Fruit fly (Drosophila melanogaster) whole organism, embryonic: ENCODE results near the gene CG1024.

Experiments used
- CG10321 ChIP-seq: fragments of 200-800 bp; sonication (Bioruptor generic); IDR thresholded peaks from 2 replicates; pipeline ENCODE4 v1.3.6; 2022; ENCODE audit warnings: missing biosample characterization, missing genetic modification characterization
- CG10366 ChIP-seq: fragments of 200-800 bp; sonication (Bioruptor generic); IDR thresholded peaks from 2 replicates; pipeline ENCODE4 v1.3.6; 2022; ENCODE audit warnings: missing biosample characterization, missing genetic modification characterization
- CG10959 ChIP-seq: fragments of 200-800 bp; sonication (Bioruptor generic); IDR thresholded peaks from 2 replicates; pipeline ENCODE4 v1.3.6; 2022; ENCODE audit warnings: missing biosample characterization, missing genetic modification characterization
- CG10979 ChIP-seq: fragments of 200-800 bp; sonication (Bioruptor generic); optimal IDR thresholded peaks from 2 replicates; lab custom pipeline; 2018; ENCODE audit warnings: missing biosample characterization, mild to moderate bottlenecking, missing genetic modification characterization, moderate library complexity
- CG12744 ChIP-seq: fragments of 200-800 bp; sonication (Bioruptor generic); optimal IDR thresholded peaks from 2 replicates; lab custom pipeline; 2016; ENCODE audit warnings: missing biosample characterization, missing genetic modification characterization
- CG12769 ChIP-seq: fragments of 200-800 bp; sonication (Bioruptor generic); optimal IDR thresholded peaks from 2 replicates; lab custom pipeline; 2019; ENCODE audit warnings: missing biosample characterization, mild to moderate bottlenecking, missing genetic modification characterization, moderate library complexity
- CG13123 ChIP-seq: fragments of 200-800 bp; sonication (Bioruptor generic); optimal IDR thresholded peaks from 2 replicates; lab custom pipeline; 2016; ENCODE audit warnings: missing biosample characterization, missing genetic modification characterization
- CG14050 ChIP-seq: fragments of 200-800 bp; sonication (Bioruptor generic); IDR thresholded peaks from 3 replicates; pipeline ENCODE4 v1.3.6; 2022; ENCODE audit warnings: missing biosample characterization, missing genetic modification characterization
- CG14667 ChIP-seq: fragments of 200-800 bp; sonication (Bioruptor generic); IDR thresholded peaks from 2 replicates; pipeline ENCODE4 v1.3.6; 2022; ENCODE audit warnings: missing biosample characterization, missing genetic modification characterization
- CG15011 ChIP-seq: fragments of 200-800 bp; sonication (Bioruptor generic); optimal IDR thresholded peaks from 3 replicates; lab custom pipeline; 2018; ENCODE audit warnings: missing biosample characterization, mild to moderate bottlenecking, missing genetic modification characterization
- CG15269 ChIP-seq: fragments of 200-800 bp; sonication (Bioruptor generic); optimal IDR thresholded peaks from 2 replicates; lab custom pipeline; 2018; ENCODE audit warnings: missing biosample characterization, mild to moderate bottlenecking, missing genetic modification characterization, moderate library complexity
- CG15601 ChIP-seq: fragments of 200-800 bp; sonication (Bioruptor generic); optimal IDR thresholded peaks from 3 replicates; lab custom pipeline; 2019; ENCODE audit warnings: missing biosample characterization, mild to moderate bottlenecking, missing genetic modification characterization, moderate library complexity
- CG16813 ChIP-seq: fragments of 200-800 bp; sonication (Bioruptor generic); IDR thresholded peaks from 3 replicates; pipeline ENCODE4 v1.3.6; 2022; ENCODE audit warnings: missing biosample characterization, missing genetic modification characterization; ENCODE audit not compliant: partially characterized antibody
- CG17385 ChIP-seq: fragments of 200-800 bp; sonication (Bioruptor generic); optimal IDR thresholded peaks from 3 replicates; lab custom pipeline; 2018; ENCODE audit warnings: missing biosample characterization, mild to moderate bottlenecking, missing genetic modification characterization
- CG17912 ChIP-seq: fragments of 200-800 bp; sonication (Bioruptor generic); optimal IDR thresholded peaks from 2 replicates; lab custom pipeline; 2018; ENCODE audit warnings: missing biosample characterization, mild to moderate bottlenecking, missing genetic modification characterization
- CG18764 ChIP-seq: fragments of 200-800 bp; sonication (Bioruptor generic); optimal IDR thresholded peaks from 3 replicates; lab custom pipeline; 2016; ENCODE audit warnings: missing biosample characterization, missing genetic modification characterization
- CG30020 ChIP-seq: fragments of 200-800 bp; optimal IDR thresholded peaks from 2 replicates; lab custom pipeline; 2019; ENCODE audit warnings: missing biosample characterization, mild to moderate bottlenecking, missing genetic modification characterization, moderate library complexity
- CG32532 ChIP-seq: fragments of 200-800 bp; sonication (Bioruptor generic); IDR thresholded peaks from 2 replicates; pipeline ENCODE4 v1.3.6; 2022; ENCODE audit warnings: missing biosample characterization, missing genetic modification characterization
- CG4282 ChIP-seq: fragments of 200-800 bp; sonication (Bioruptor generic); optimal IDR thresholded peaks from 2 replicates; lab custom pipeline; 2016; ENCODE audit warnings: missing biosample characterization, missing genetic modification characterization
- CG4424 ChIP-seq: fragments of 200-800 bp; sonication (Bioruptor generic); optimal IDR thresholded peaks from 3 replicates; lab custom pipeline; 2016; ENCODE audit warnings: missing biosample characterization, missing genetic modification characterization
- CG5953 ChIP-seq: fragments of 200-800 bp; sonication (Bioruptor generic); IDR thresholded peaks from 2 replicates; pipeline ENCODE4 v1.3.6; 2022; ENCODE audit warnings: missing biosample characterization, missing genetic modification characterization
- CG6683 ChIP-seq: fragments of 200-800 bp; sonication (Bioruptor generic); optimal IDR thresholded peaks from 2 replicates; lab custom pipeline; 2017; ENCODE audit warnings: missing biosample characterization, mild to moderate bottlenecking, missing genetic modification characterization, missing genetic modification reagents
- CG7987 ChIP-seq: fragments of 200-800 bp; sonication (Bioruptor generic); optimal IDR thresholded peaks from 2 replicates; lab custom pipeline; 2018; ENCODE audit warnings: missing biosample characterization, mild to moderate bottlenecking, missing genetic modification characterization, moderate library complexity
- CG8290 ChIP-seq, 3 experiments: fragments of 200-800 bp; sonication (Bioruptor generic); optimal IDR thresholded peaks; 2 replicates each; lab custom pipeline; 2016 to 2019; ENCODE audit warnings: missing biosample characterization in 3 of 3, missing genetic modification characterization in 3 of 3, mild to moderate bottlenecking in 2 of 3, moderate library complexity in 1 of 3
- CG8944 ChIP-seq: fragments of 200-800 bp; sonication (Bioruptor generic); optimal IDR thresholded peaks from 3 replicates; lab custom pipeline; 2016; ENCODE audit warnings: missing biosample characterization, missing genetic modification characterization
- CG9437 ChIP-seq: fragments of 200-800 bp; sonication (Bioruptor generic); optimal IDR thresholded peaks from 2 replicates; lab custom pipeline; 2018; ENCODE audit warnings: missing biosample characterization, mild to moderate bottlenecking, missing genetic modification characterization
- D19B ChIP-seq: fragments of 200-800 bp; sonication (Bioruptor generic); optimal IDR thresholded peaks from 2 replicates; lab custom pipeline; 2017; ENCODE audit warnings: missing biosample characterization, mild to moderate bottlenecking, missing genetic modification characterization
- E2f2 ChIP-seq: fragments of 200-800 bp; sonication (Bioruptor generic); IDR thresholded peaks from 2 replicates; pipeline ENCODE4 v1.3.6; 2022; ENCODE audit warnings: missing biosample characterization, missing genetic modification characterization
- Hmx ChIP-seq: fragments of 200-800 bp; sonication (Bioruptor generic); optimal IDR thresholded peaks from 2 replicates; lab custom pipeline; 2016; ENCODE audit warnings: missing biosample characterization, missing genetic modification characterization
- Hr51 ChIP-seq, 2 experiments: fragments of 200-800 bp; sonication (Bioruptor generic); optimal IDR thresholded peaks; 2 replicates in 1 of 2; 3 replicates in 1 of 2; lab custom pipeline; 2016 to 2018; ENCODE audit warnings: missing biosample characterization in 2 of 2, missing genetic modification characterization in 2 of 2, mild to moderate bottlenecking in 1 of 2, moderate library complexity in 1 of 2
- MBD-R2 ChIP-seq: fragments of 200-800 bp; sonication (Bioruptor generic); IDR thresholded peaks from 2 replicates; pipeline ENCODE4 v1.3.6; 2022; ENCODE audit warnings: missing biosample characterization, missing genetic modification characterization
- Rx ChIP-seq: fragments of 200-800 bp; sonication (Bioruptor generic); IDR thresholded peaks from 2 replicates; pipeline ENCODE4 v1.3.6; 2022; ENCODE audit warnings: missing biosample characterization, missing genetic modification characterization
- Side ChIP-seq: fragments of 200-800 bp; sonication (Bioruptor generic); optimal IDR thresholded peaks from 2 replicates; lab custom pipeline; 2016; ENCODE audit warnings: missing biosample characterization, missing genetic modification characterization
- Stat92E ChIP-seq, 3 experiments: fragments of >200 bp in 2 of 3; fragments of 200-800 bp in 1 of 3; sonication (Bioruptor generic) in 1 of 3; optimal IDR thresholded peaks; 2 replicates each; lab custom pipeline; 2017 to 2019; ENCODE audit warnings: missing biosample characterization in 3 of 3, missing genetic modification characterization in 3 of 3, mild to moderate bottlenecking in 1 of 3, moderate library complexity in 1 of 3
- ase ChIP-seq: fragments of 200-800 bp; sonication (Bioruptor generic); IDR thresholded peaks from 3 replicates; pipeline ENCODE4 v1.3.6; 2022; ENCODE audit warnings: missing biosample characterization, missing genetic modification characterization
- bowl ChIP-seq: fragments of 200-800 bp; sonication (Bioruptor generic); IDR thresholded peaks from 2 replicates; pipeline ENCODE4 v1.3.6; 2022; ENCODE audit warnings: missing biosample characterization, missing genetic modification characterization
- btn ChIP-seq: fragments of 200-800 bp; sonication (Bioruptor generic); optimal IDR thresholded peaks from 2 replicates; lab custom pipeline; 2016; ENCODE audit warnings: missing biosample characterization, missing genetic modification characterization
- chn ChIP-seq: fragments of 200-800 bp; sonication (Bioruptor generic); optimal IDR thresholded peaks from 2 replicates; lab custom pipeline; 2016; ENCODE audit warnings: missing biosample characterization, missing genetic modification characterization
- ci ChIP-seq: fragments of 200-800 bp; sonication (Bioruptor generic); IDR thresholded peaks from 3 replicates; pipeline ENCODE4 v1.3.6; 2022; ENCODE audit warnings: missing biosample characterization, missing genetic modification characterization
- crc ChIP-seq: fragments of 200-800 bp; sonication (Bioruptor generic); optimal IDR thresholded peaks from 2 replicates; lab custom pipeline; 2016; ENCODE audit warnings: missing biosample characterization, missing genetic modification characterization
- fd96Cb ChIP-seq: fragments of 200-800 bp; sonication (Bioruptor generic); optimal IDR thresholded peaks from 2 replicates; lab custom pipeline; 2018; ENCODE audit warnings: missing biosample characterization, mild to moderate bottlenecking, missing genetic modification characterization, moderate library complexity
- grn ChIP-seq: fragments of 200-800 bp; sonication (Bioruptor generic); optimal IDR thresholded peaks from 3 replicates; lab custom pipeline; 2017; ENCODE audit warnings: missing biosample characterization, missing genetic modification characterization
- inv ChIP-seq: fragments of 200-800 bp; sonication (Bioruptor generic); IDR thresholded peaks from 2 replicates; pipeline ENCODE4 v1.3.6; 2022; ENCODE audit warnings: missing biosample characterization, missing genetic modification characterization; ENCODE audit not compliant: partially characterized antibody
- lov ChIP-seq, 2 experiments: fragments of 200-800 bp in 1 of 2; fragments of >200 bp in 1 of 2; sonication (Bioruptor generic) in 1 of 2; IDR thresholded peaks in 1 of 2; optimal IDR thresholded peaks in 1 of 2; 2 replicates in 1 of 2; 3 replicates in 1 of 2; pipeline versions ENCODE4 v1.3.6 to Lab custom; 2017 to 2022; ENCODE audit warnings: missing biosample characterization in 1 of 2, missing genetic modification characterization in 1 of 2
- oc ChIP-seq: fragments of 200-800 bp; sonication (Bioruptor generic); optimal IDR thresholded peaks from 2 replicates; lab custom pipeline; 2018; ENCODE audit warnings: missing biosample characterization, mild to moderate bottlenecking, missing genetic modification characterization, moderate library complexity
- tin ChIP-seq: fragments of 200-800 bp; sonication (Bioruptor generic); optimal IDR thresholded peaks from 3 replicates; lab custom pipeline; 2016; ENCODE audit warnings: missing biosample characterization, missing genetic modification characterization
- tio ChIP-seq: fragments of 200-800 bp; sonication (Bioruptor generic); optimal IDR thresholded peaks from 2 replicates; lab custom pipeline; 2017; ENCODE audit warnings: missing biosample characterization, missing genetic modification characterization, inconsistent platforms
- zen ChIP-seq: fragments of 200-800 bp; sonication (Bioruptor generic); optimal IDR thresholded peaks from 3 replicates; lab custom pipeline; 2018; ENCODE audit warnings: missing biosample characterization, mild to moderate bottlenecking, missing genetic modification characterization, moderate library complexity
- zf30C ChIP-seq: fragments of 200-800 bp; sonication (Bioruptor generic); optimal IDR thresholded peaks from 3 replicates; lab custom pipeline; 2018; ENCODE audit warnings: missing biosample characterization, mild to moderate bottlenecking, missing genetic modification characterization

Gene CG1024

DNA sequence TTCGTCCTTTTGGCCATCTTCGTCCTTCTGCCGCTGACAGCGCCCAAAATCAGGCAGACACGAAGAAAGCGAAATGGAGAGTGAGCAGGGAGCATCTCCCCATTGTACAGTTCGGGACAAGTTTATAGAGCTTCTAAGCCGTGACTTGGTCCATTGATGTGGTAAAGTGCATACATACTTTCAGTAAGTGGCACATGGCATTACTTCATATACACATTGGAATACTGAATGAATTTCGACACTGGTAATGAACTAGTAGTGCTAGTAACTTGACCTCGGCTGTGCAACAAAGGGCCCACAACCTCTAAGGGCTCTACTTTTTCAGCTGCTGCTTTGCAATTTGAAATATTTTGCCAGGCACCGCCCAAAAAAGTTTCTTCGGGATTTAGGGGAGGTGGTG, 36.1 kb upstream of the CG1024 start (continued):
- TF ChIP-seq CG15011 (GFP tag; lab: Kevin White, UChicago) (peak; percentile 64), D19B (GFP tag; lab: Kevin White, UChicago) (peak; percentile 65), CG17912 (no peak), tio (GFP tag; lab: Kevin White, UChicago) (peak; percentile 67), CG13123 (no peak), CG12744 (GFP tag; lab: Kevin White, UChicago) (peak; percentile 51), Stat92E (GFP tag; optimal IDR thresholded peaks at IDR 0.05; lab: Kevin White, UChicago) (no peak), CG4282 (GFP tag; lab: Kevin White, UChicago) (peak; percentile 24), CG4424 (GFP tag; lab: Kevin White, UChicago) (peak; percentile 56), CG10959 (GFP tag; lab: Robert Waterston, UW) (peak; percentile 58), Side (GFP tag; lab: Kevin White, UChicago) (peak; percentile 69), CG6683 (GFP tag; lab: Kevin White, UChicago) (peak; percentile 60), CG14667 (peak; percentile 76), CG30020 (no peak), lov (optimal IDR thresholded peaks at IDR 0.05; lab: Kevin White, UChicago) (no peak), lov (GFP tag; IDR thresholded peaks at IDR 0.05; lab: Robert Waterston, UW) (peak; percentile 71; the same call in 1 of the 3 replicates), ci (GFP tag; lab: Robert Waterston, UW) (peak; percentile 88), CG7987 (GFP tag; lab: Kevin White, UChicago) (peak; percentile 42), chn (peak; percentile 67), CG15601 (tag; lab: Kevin White, UChicago) (no peak), oc (tag; lab: Kevin White, UChicago) (peak; percentile 3), CG32532 (GFP tag; lab: Robert Waterston, UW) (peak; percentile 88), crc (GFP tag; lab: Kevin White, UChicago) (peak; percentile 56), MBD-R2 (GFP tag; lab: Robert Waterston, UW) (peak; percentile 54; the same call in 1 of the 2 replicates), CG10979 (tag; lab: Kevin White, UChicago) (peak; percentile 60), CG18764 (GFP tag; lab: Kevin White, UChicago) (peak; percentile 48), zf30C (GFP tag; lab: Kevin White, UChicago) (no peak), inv (GFP tag; lab: Robert Waterston, UW) (no peak), CG8290 (GFP tag; optimal IDR thresholded peaks at IDR 0.05; lab: Kevin White, UChicago) (peak; percentile 10), CG8290 (tag; optimal IDR thresholded peaks at IDR 0.05; lab: Kevin White, UChicago) (peak in 1 of 2 experiments; percentile 98), tin (GFP tag; lab: Kevin White, UChicago) (peak; percentile 64), Hmx (GFP tag; lab: Kevin White, UChicago) (no peak), zen (tag; lab: Kevin White, UChicago) (peak; percentile 16), CG14050 (GFP tag; lab: Robert Waterston, UW) (peak; percentile 56; the same call in 2 of the 3 replicates), CG10366 (GFP tag; lab: Robert Waterston, UW) (peak; percentile 81), btn (peak; percentile 30), CG10321 (GFP tag; lab: Robert Waterston, UW) (peak; percentile 37; the same call in 1 of the 2 replicates), CG9437 (GFP tag; lab: Kevin White, UChicago) (peak; percentile 28), Hr51 (GFP tag; optimal IDR thresholded peaks at IDR 0.05; lab: Kevin White, UChicago) (peak; percentile 50 to 72), CG17385 (GFP tag; lab: Kevin White, UChicago) (peak; percentile 67), CG5953 (GFP tag; lab: Robert Waterston, UW) (peak; percentile 75), CG15269 (peak; percentile 79), CG12769 (tag; lab: Kevin White, UChicago) (peak; percentile 95), E2f2 (GFP tag; lab: Robert Waterston, UW) (peak; percentile 48; the same call in 1 of the 2 replicates), Rx (GFP tag; lab: Robert Waterston, UW) (peak; percentile 86), grn (GFP tag; lab: Kevin White, UChicago) (no peak), CG16813 (GFP tag; lab: Robert Waterston, UW) (no peak), fd96Cb (tag; lab: Kevin White, UChicago) (peak; percentile 62), CG8944 (peak; percentile 37), ase (GFP tag; lab: Robert Waterston, UW) (peak; percentile 79; the same call in 2 of the 3 replicates), bowl (GFP tag; lab: Robert Waterston, UW) (peak; percentile 7; the same call in 1 of the 2 replicates)
